Worm (Caenorhabditis elegans) whole organism, young adult: Measurements from ENCODE around the gene dhhc-5.

Experiments used
- B0261.1 ChIP-seq: sonication (generic microtip); optimal IDR thresholded peaks from 2 replicates; lab custom pipeline; 2016; ENCODE audit warnings: mild to moderate bottlenecking, missing genetic modification characterization, moderate library complexity, missing compliant biosample characterization
- C06A6.2 ChIP-seq: fragments of 200-800 bp; sonication (Bioruptor generic); conservative IDR thresholded peaks from 2 replicates; pipeline ENCODE4 v1.3.6; 2022; ENCODE audit warnings: missing genetic modification characterization, missing compliant biosample characterization
- D2030.7 ChIP-seq: fragments of 200-800 bp; sonication (Bioruptor generic); IDR thresholded peaks from 2 replicates; pipeline ENCODE4 v1.3.6; 2022; ENCODE audit warnings: missing genetic modification reagents, missing genetic modification characterization, missing compliant biosample characterization
- F49E8.2 ChIP-seq: sonication (generic microtip); optimal IDR thresholded peaks from 3 replicates; lab custom pipeline; 2017; ENCODE audit warnings: missing genetic modification characterization, mild to moderate bottlenecking, missing compliant biosample characterization, antibody characterized with exemption, moderate library complexity; ENCODE audit not compliant: insufficient read depth
- F52B5.7 ChIP-seq: sonication (generic microtip); optimal IDR thresholded peaks from 2 replicates; lab custom pipeline; 2016; ENCODE audit warnings: mild to moderate bottlenecking, missing genetic modification characterization, missing compliant biosample characterization
- F57C9.4 ChIP-seq: sonication (generic microtip); optimal IDR thresholded peaks from 2 replicates; lab custom pipeline; 2017; ENCODE audit warnings: mild to moderate bottlenecking, missing genetic modification characterization, missing compliant biosample characterization
- T07F8.4 ChIP-seq: sonication (generic microtip); optimal IDR thresholded peaks from 2 replicates; lab custom pipeline; 2016; ENCODE audit warnings: mild to moderate bottlenecking, missing genetic modification characterization, moderate library complexity, missing compliant biosample characterization
- T26A5.8 ChIP-seq: sonication (generic microtip); optimal IDR thresholded peaks from 2 replicates; lab custom pipeline; 2016; ENCODE audit warnings: missing genetic modification characterization, missing compliant biosample characterization
- Y53F4B.3 ChIP-seq: fragments of 200-800 bp; sonication (Bioruptor generic); IDR thresholded peaks from 2 replicates; pipeline ENCODE4 v1.3.6; 2022; ENCODE audit warnings: missing genetic modification reagents, missing genetic modification characterization, missing compliant biosample characterization
- Y56A3A.18 ChIP-seq: fragments of 200-800 bp; sonication (Bioruptor generic); IDR thresholded peaks from 2 replicates; pipeline ENCODE4 v1.3.6; 2022; ENCODE audit warnings: missing genetic modification reagents, missing genetic modification characterization, missing compliant biosample characterization
- ZK185.1 ChIP-seq: sonication (generic microtip); optimal IDR thresholded peaks from 2 replicates; lab custom pipeline; 2016; ENCODE audit warnings: mild to moderate bottlenecking, missing genetic modification characterization, missing compliant biosample characterization; ENCODE audit not compliant: poor library complexity, severe bottlenecking
- atf-7 ChIP-seq: sonication (generic microtip); optimal IDR thresholded peaks from 2 replicates; lab custom pipeline; 2017; ENCODE audit warnings: mild to moderate bottlenecking, missing genetic modification characterization, missing compliant biosample characterization
- bed-1 ChIP-seq: fragments of 200-800 bp; sonication (Bioruptor generic); IDR thresholded peaks from 2 replicates; pipeline ENCODE4 v1.3.6; 2022; ENCODE audit warnings: missing genetic modification reagents, missing genetic modification characterization, missing compliant biosample characterization
- ccch-3 ChIP-seq: fragments of 200-800 bp; sonication (Bioruptor generic); optimal IDR thresholded peaks from 2 replicates; lab custom pipeline; 2018; ENCODE audit warnings: mild to moderate bottlenecking, missing genetic modification characterization, missing compliant biosample characterization
- ceh-91 ChIP-seq: fragments of 200-800 bp; sonication (Bioruptor generic); IDR thresholded peaks from 2 replicates; pipeline ENCODE4 v1.3.6; 2022; ENCODE audit warnings: missing genetic modification reagents, missing genetic modification characterization, missing compliant biosample characterization
- dox-1 ChIP-seq: fragments of 200-800 bp; sonication (Bioruptor generic); IDR thresholded peaks from 2 replicates; pipeline ENCODE4 v1.3.6; 2022; ENCODE audit warnings: missing genetic modification reagents, missing genetic modification characterization, missing compliant biosample characterization
- fkh-3 ChIP-seq: sonication (generic microtip); optimal IDR thresholded peaks from 2 replicates; lab custom pipeline; 2016; ENCODE audit warnings: mild to moderate bottlenecking, missing genetic modification characterization, missing compliant biosample characterization
- hrde-1 ChIP-seq: sonication (generic microtip); optimal IDR thresholded peaks from 2 replicates; lab custom pipeline; 2016; ENCODE audit warnings: missing genetic modification characterization, mild to moderate bottlenecking, missing compliant biosample characterization, moderate library complexity, missing genotype, missing genetic modification reagents, borderline replicate concordance
- let-526 ChIP-seq: fragments of 200-800 bp; sonication (Bioruptor generic); IDR thresholded peaks from 2 replicates; pipeline ENCODE4 v1.3.6; 2022; ENCODE audit warnings: missing genetic modification reagents, missing genetic modification characterization, missing compliant biosample characterization
- lin-35 ChIP-seq, 3 experiments: fragments of 150-350 bp in 2 of 3; sonication (generic microtip) in 1 of 3; optimal IDR thresholded peaks; 2 replicates each; lab custom pipeline; 2014 to 2018; ENCODE audit warnings: missing biosample characterization in 3 of 3, missing genetic modification characterization in 3 of 3, missing genetic modification reagents in 3 of 3
- lin-40 ChIP-seq: sonication (generic microtip); optimal IDR thresholded peaks from 2 replicates; lab custom pipeline; 2016; ENCODE audit warnings: missing genetic modification characterization, mild to moderate bottlenecking, missing compliant biosample characterization, missing genotype, missing genetic modification reagents
- lin-54 ChIP-seq: fragments of 200-800 bp; sonication (Bioruptor generic); optimal IDR thresholded peaks from 2 replicates; lab custom pipeline; 2018; ENCODE audit warnings: mild to moderate bottlenecking, missing genetic modification characterization, missing compliant biosample characterization
- madf-6 ChIP-seq: fragments of 200-800 bp; sonication (Bioruptor generic); IDR thresholded peaks from 2 replicates; pipeline ENCODE4 v1.3.6; 2022; ENCODE audit warnings: missing genetic modification reagents, missing genetic modification characterization, missing compliant biosample characterization
- madf-8 ChIP-seq: fragments of 200-800 bp; sonication (Bioruptor generic); conservative IDR thresholded peaks from 2 replicates; pipeline ENCODE4 v1.3.6; 2022; ENCODE audit warnings: missing genetic modification reagents, missing genetic modification characterization, missing compliant biosample characterization
- nhr-120 ChIP-seq: fragments of 200-800 bp; sonication (Bioruptor generic); IDR thresholded peaks from 2 replicates; pipeline ENCODE4 v1.3.6; 2022; ENCODE audit warnings: missing genetic modification characterization, missing compliant biosample characterization
- nhr-90 ChIP-seq: sonication (generic microtip); optimal IDR thresholded peaks from 2 replicates; lab custom pipeline; 2016; ENCODE audit warnings: missing genotype, mild to moderate bottlenecking, missing genetic modification characterization, missing compliant biosample characterization
- rcor-1 ChIP-seq: fragments of 200-800 bp; sonication (Bioruptor generic); IDR thresholded peaks from 2 replicates; pipeline ENCODE4 v1.3.6; 2022; ENCODE audit warnings: missing genetic modification reagents, missing genetic modification characterization, missing compliant biosample characterization
- sdz-38 ChIP-seq: sonication (generic microtip); optimal IDR thresholded peaks from 2 replicates; lab custom pipeline; 2016; ENCODE audit warnings: missing genotype, missing genetic modification characterization, missing compliant biosample characterization
- tbx-9 ChIP-seq: sonication (generic microtip); optimal IDR thresholded peaks from 2 replicates; lab custom pipeline; 2016; ENCODE audit warnings: borderline replicate concordance, missing genetic modification characterization, inconsistent platforms, missing compliant biosample characterization
- zim-3 ChIP-seq: sonication (generic microtip); optimal IDR thresholded peaks from 2 replicates; lab custom pipeline; 2017; ENCODE audit warnings: mild to moderate bottlenecking, missing genetic modification characterization, moderate library complexity, missing compliant biosample characterization
- ztf-25 ChIP-seq: fragments of 200-800 bp; sonication (Bioruptor generic); IDR thresholded peaks from 2 replicates; pipeline ENCODE4 v1.3.6; 2022; ENCODE audit warnings: missing genetic modification reagents, missing genetic modification characterization, missing compliant biosample characterization
- ztf-26 ChIP-seq: sonication (generic microtip); optimal IDR thresholded peaks from 2 replicates; lab custom pipeline; 2017; ENCODE audit warnings: missing genetic modification characterization, missing compliant biosample characterization
- ztf-28 ChIP-seq: fragments of 200-800 bp; sonication (Bioruptor generic); IDR thresholded peaks from 2 replicates; pipeline ENCODE4 v1.3.6; 2022; ENCODE audit warnings: missing genetic modification reagents, missing genetic modification characterization, missing compliant biosample characterization
- ztf-6 ChIP-seq: fragments of 200-800 bp; sonication (Bioruptor generic); IDR thresholded peaks from 2 replicates; pipeline ENCODE4 v1.3.6; 2022; ENCODE audit warnings: missing genetic modification reagents, missing genetic modification characterization, missing compliant biosample characterization

dhhc-5 gene

DNA sequence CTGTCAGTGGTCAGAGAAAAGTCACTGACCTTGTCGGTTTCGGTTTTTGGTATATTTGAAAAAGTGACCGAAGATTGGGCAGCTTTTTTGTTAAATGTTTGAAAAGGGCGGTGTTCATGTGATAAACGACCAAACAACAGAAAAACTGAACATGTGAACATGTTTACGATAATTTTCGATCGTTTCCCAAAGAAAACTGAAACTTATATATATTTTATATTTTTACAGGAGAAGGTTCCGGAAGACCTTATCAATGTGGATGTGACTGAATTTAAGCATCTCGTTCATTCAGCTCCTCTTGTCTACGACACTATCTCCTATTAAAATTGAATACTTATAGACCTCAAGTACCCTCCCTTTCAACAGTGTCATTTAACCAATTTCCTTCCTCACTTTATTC, 49.2 kb downstream of the dhhc-5 start:
- no peak for TF ChIP-seq dox-1 (GFP tag; lab: Robert Waterston, UW)
- TF ChIP-seq sdz-38 (tag; lab: Kevin White, UChicago): no peak
- TF ChIP-seq D2030.7 (GFP tag; lab: Robert Waterston, UW): no peak
- TF ChIP-seq madf-6: no peak
- no peak for TF ChIP-seq ZK185.1 (tag; lab: Kevin White, UChicago)
- TF ChIP-seq madf-8 (GFP tag; lab: Robert Waterston, UW): no peak

DNA sequence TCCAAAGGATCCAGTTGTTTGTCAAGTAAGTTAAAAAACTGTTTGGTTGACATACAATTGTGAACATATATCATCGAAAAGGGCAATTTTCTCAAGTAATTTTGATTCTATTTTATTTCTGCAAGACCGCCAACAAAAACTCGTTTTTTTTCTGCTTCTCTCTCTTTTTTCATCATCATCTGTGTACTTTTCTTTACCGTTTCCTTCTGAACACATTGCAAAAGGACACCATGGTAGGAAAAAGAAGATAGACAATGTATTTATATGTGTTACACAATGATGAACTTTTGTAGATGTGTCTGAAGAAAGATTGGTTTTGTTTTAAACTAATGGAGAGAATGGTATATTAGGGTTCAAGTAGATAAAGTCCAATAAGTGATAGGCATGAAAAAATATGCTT, 50.0 kb downstream of the dhhc-5 start:
- TF ChIP-seq F52B5.7 (tag; lab: Kevin White, UChicago): no peak
- no peak for TF ChIP-seq ztf-28 (GFP tag; lab: Robert Waterston, UW)
- TF ChIP-seq let-526 (GFP tag; lab: Robert Waterston, UW): no peak
- TF ChIP-seq B0261.1 (tag; lab: Kevin White, UChicago): no peak
- TF ChIP-seq T26A5.8: no peak
- TF ChIP-seq rcor-1: no peak
- TF ChIP-seq atf-7 (tag; lab: Kevin White, UChicago): no peak
- TF ChIP-seq zim-3 (tag; lab: Kevin White, UChicago): no peak
- TF ChIP-seq hrde-1 (tag; lab: Kevin White, UChicago): no peak
- TF ChIP-seq bed-1 (GFP tag; lab: Robert Waterston, UW): no peak
- no peak for TF ChIP-seq ceh-91 (GFP tag; lab: Robert Waterston, UW)
- no peak for TF ChIP-seq C06A6.2 (GFP tag; lab: Robert Waterston, UW)
- TF ChIP-seq F49E8.2 (tag; lab: Kevin White, UChicago): no peak
- TF ChIP-seq lin-35 (GFP tag; optimal IDR thresholded peaks at IDR 0.05; lab: Kevin White, UChicago): no peak
- TF ChIP-seq fkh-3 (tag; lab: Kevin White, UChicago): no peak
- TF ChIP-seq, all 124 proteins: peak for 0

DNA sequence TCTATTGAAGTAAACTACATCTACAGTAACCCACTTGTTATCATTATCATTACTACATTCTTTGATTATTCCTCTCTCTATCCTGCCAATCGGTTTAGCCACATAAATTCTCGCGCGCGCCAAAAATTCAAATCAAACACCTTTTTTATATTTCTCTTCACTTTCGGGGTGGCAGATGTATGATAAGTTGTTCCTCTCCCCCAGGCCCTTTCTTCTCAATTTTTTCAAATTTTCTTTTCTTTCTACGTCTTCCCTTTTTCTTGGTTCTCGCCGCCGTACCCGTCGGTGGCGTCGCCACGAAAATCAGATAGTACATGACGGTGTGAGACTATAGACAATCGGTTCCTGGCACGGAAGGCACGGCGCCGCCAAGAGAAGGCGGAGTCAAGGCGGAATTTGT, 50.9 kb downstream of the dhhc-5 start, which contains the start of gene R05H11.2:
Gene R05H11.2, plus strand, starts transcription at position 333 of the 400 bp plus-strand sequence.
- no peak for TF ChIP-seq Y53F4B.3
- TF ChIP-seq ztf-26: no peak
- no peak for TF ChIP-seq ccch-3 (GFP tag; lab: Kevin White, UChicago)
- TF ChIP-seq Y56A3A.18: no peak
- no peak for TF ChIP-seq ztf-25 (GFP tag; lab: Robert Waterston, UW)
- no peak for TF ChIP-seq F57C9.4 (tag; lab: Kevin White, UChicago)
- no peak for TF ChIP-seq tbx-9 (tag; lab: Kevin White, UChicago)
- no peak for TF ChIP-seq madf-8 (GFP tag; lab: Robert Waterston, UW)
- no peak for TF ChIP-seq F52B5.7 (tag; lab: Kevin White, UChicago)
- TF ChIP-seq T07F8.4 (tag; lab: Kevin White, UChicago): no peak
- TF ChIP-seq nhr-120 (GFP tag; lab: Robert Waterston, UW): no peak
- TF ChIP-seq ztf-6 (GFP tag; lab: Robert Waterston, UW): no peak
- TF ChIP-seq hrde-1 (tag; lab: Kevin White, UChicago): no peak
- TF ChIP-seq nhr-90 (tag; lab: Kevin White, UChicago): no peak
- no peak for TF ChIP-seq lin-54 (GFP tag; lab: Kevin White, UChicago)
- no peak for TF ChIP-seq lin-40 (tag; lab: Kevin White, UChicago)
